Fruit fly (Drosophila melanogaster) S2 (cell line): ENCODE data around the gene tgy.

ENCODE experiments used
- CG8478 ChIP-seq: fragments of >200 bp; optimal IDR thresholded peaks from 2 replicates; lab custom pipeline; 2018
- CTCF ChIP-seq, 2 experiments: fragments of >200 bp; optimal IDR thresholded peaks; 2 replicates each; lab custom pipeline; 2018

dm6 chrX:19160635-19161407 lies 33.7 kb upstream of the tgy start:
- TF ChIP-seq CTCF (optimal IDR thresholded peaks at IDR 0.05; lab: Kevin White, UChicago) (no peak), CG8478 (no peak)
